Fruit fly (Drosophila melanogaster): ENCODE measurements around the gene Elp1.
A peak's percentile ranks its signal among the peaks of the same experiment; 100 is the strongest.

The Elp1 gene

dm6 chr3R:11623025-11623424, 27.7 kb upstream of the Elp1 start, which contains the start of gene CG14711 (continued):
- TF ChIP-seq ftz-f1 (GFP tag; optimal IDR thresholded peaks at IDR 0.05) (peak; percentile 40), CG18476 (GFP tag; optimal IDR thresholded peaks at IDR 0.05) (peak; percentile 80), CG9876 (GFP tag; optimal IDR thresholded peaks at IDR 0.05) (peak; percentile 54), otp (GFP tag; IDR thresholded peaks at IDR 0.05) (peak; percentile 83), CG2129 (GFP tag; IDR thresholded peaks at IDR 0.05; ENCODE audit: partially characterized antibody) (peak; percentile 61; the same call in 1 of the 2 replicates), her (GFP tag; optimal IDR thresholded peaks at IDR 0.05) (no peak), CHES-1-like (GFP tag; optimal IDR thresholded peaks at IDR 0.05) (peak; percentile 65), gsb-n (tag; optimal IDR thresholded peaks at IDR 0.05) (no peak), bab2 (GFP tag; optimal IDR thresholded peaks at IDR 0.05) (peak; percentile 83), HmgZ (tag; optimal IDR thresholded peaks at IDR 0.05) (peak; percentile 90), CG10565 (GFP tag; optimal IDR thresholded peaks at IDR 0.05) (peak; percentile 11), disco-r (GFP tag; optimal IDR thresholded peaks at IDR 0.05) (no peak), odd (GFP tag; optimal IDR thresholded peaks at IDR 0.05) (no peak), CG14860 (GFP tag; IDR thresholded peaks at IDR 0.05; ENCODE audit: partially characterized antibody) (peak; percentile 76; the same call in 2 of the 3 replicates), CG2202 (tag; optimal IDR thresholded peaks at IDR 0.05) (peak; percentile 74), dpn (GFP tag; optimal IDR thresholded peaks at IDR 0.05) (peak; percentile 67 to 89), lilli (GFP tag; optimal IDR thresholded peaks at IDR 0.05) (peak; percentile 91), CG4617 (GFP tag; optimal IDR thresholded peaks at IDR 0.05; ENCODE audit: borderline replicate concordance) (peak; percentile 93), Ptx1 (GFP tag; IDR thresholded peaks at IDR 0.05) (peak; percentile 87), Xbp1 (GFP tag; optimal IDR thresholded peaks at IDR 0.05) (peak; percentile 92), hth (optimal IDR thresholded peaks at IDR 0.05) (no peak), CG7963 (GFP tag; IDR thresholded peaks at IDR 0.05; ENCODE audit: partially characterized antibody) (peak; percentile 43; the same call in 1 of the 3 replicates), tup (GFP tag; optimal IDR thresholded peaks at IDR 0.05) (peak; percentile 60), ttk (GFP tag; IDR thresholded peaks at IDR 0.05) (peak; percentile 72), CG1233 (GFP tag; optimal IDR thresholded peaks at IDR 0.05) (peak; percentile 84), sisA (GFP tag; IDR thresholded peaks at IDR 0.05) (peak; percentile 82), sim (GFP tag; IDR thresholded peaks at IDR 0.05) (peak; percentile 72), exex (tag; optimal IDR thresholded peaks at IDR 0.05) (peak; percentile 60), zfh2 (GFP tag; optimal IDR thresholded peaks at IDR 0.05) (peak; percentile 67), oc (tag; optimal IDR thresholded peaks at IDR 0.05) (peak; percentile 81), Fer1 (GFP tag; optimal IDR thresholded peaks at IDR 0.05) (peak; percentile 88), CG7372 (GFP tag; IDR thresholded peaks at IDR 0.05) (peak; percentile 81), en (GFP tag; optimal IDR thresholded peaks at IDR 0.05) (peak; percentile 6), CG11504 (tag; optimal IDR thresholded peaks at IDR 0.05) (peak; percentile 84), kni (GFP tag; optimal IDR thresholded peaks at IDR 0.05) (peak; percentile 69), CG12219 (GFP tag; optimal IDR thresholded peaks at IDR 0.05) (peak; percentile 64), slp2 (GFP tag; optimal IDR thresholded peaks at IDR 0.05) (peak; percentile 24), Eip74EF (GFP tag; optimal IDR thresholded peaks at IDR 0.05) (no peak), sd (tag; optimal IDR thresholded peaks at IDR 0.05) (peak; percentile 80), CG7556 (GFP tag; optimal IDR thresholded peaks at IDR 0.05) (peak; percentile 83), shn (GFP tag; optimal IDR thresholded peaks at IDR 0.05) (peak; percentile 36), twi (tag; optimal IDR thresholded peaks at IDR 0.05) (peak; percentile 77), Taf1 (GFP tag; IDR thresholded peaks at IDR 0.05) (peak; percentile 51), Dll (GFP tag; IDR thresholded peaks at IDR 0.05; ENCODE audit: partially characterized antibody) (peak; percentile 93), CG7928 (GFP tag; optimal IDR thresholded peaks at IDR 0.05) (peak; percentile 14), Optix (GFP tag; IDR thresholded peaks at IDR 0.05) (peak; percentile 53; the same call in 1 of the 3 replicates), CG13296 (GFP tag; optimal IDR thresholded peaks at IDR 0.05) (peak; percentile 85), eve (GFP tag; optimal IDR thresholded peaks at IDR 0.05) (no peak), CG31224 (GFP tag; IDR thresholded peaks at IDR 0.05) (peak; percentile 69), CG16813 (GFP tag; IDR thresholded peaks at IDR 0.05; ENCODE audit: partially characterized antibody) (peak; percentile 79)
